Worm (Caenorhabditis elegans) whole organism, midembryonic: Measurements from ENCODE around the gene B0303.16.

ENCODE experiments used
- T22C8.4 ChIP-seq: fragments of 200-800 bp; sonication (Bioruptor generic); IDR thresholded peaks from 2 replicates; pipeline ENCODE4 v1.3.6; 2022; ENCODE audit warnings: missing genetic modification characterization, missing compliant biosample characterization
- cog-1 ChIP-seq: sonication (generic microtip); optimal IDR thresholded peaks from 2 replicates; lab custom pipeline; 2016; ENCODE audit warnings: missing genetic modification characterization, missing compliant biosample characterization
- flt-1 ChIP-seq: fragments of 200-800 bp; sonication (Bioruptor generic); IDR thresholded peaks from 2 replicates; pipeline ENCODE4 v1.3.6; 2022; ENCODE audit warnings: missing genetic modification characterization, missing compliant biosample characterization
- klf-2 ChIP-seq: fragments of 200-800 bp; sonication (Bioruptor generic); conservative IDR thresholded peaks from 2 replicates; pipeline ENCODE4 v1.3.6; 2022; ENCODE audit warnings: missing genetic modification reagents, missing genetic modification characterization, missing compliant biosample characterization
- med-1 ChIP-seq: sonication (generic microtip); optimal IDR thresholded peaks from 2 replicates; lab custom pipeline; 2017; ENCODE audit warnings: missing genetic modification characterization, mild to moderate bottlenecking, missing compliant biosample characterization, antibody characterized with exemption, missing genetic modification reagents; ENCODE audit not compliant: insufficient read depth
- ref-1 ChIP-seq: fragments of 200-800 bp; sonication (Bioruptor generic); conservative IDR thresholded peaks from 2 replicates; pipeline ENCODE4 v1.3.6; 2022; ENCODE audit warnings: missing genetic modification reagents, missing genetic modification characterization, missing compliant biosample characterization
- tab-1 ChIP-seq: fragments of 200-800 bp; sonication (Bioruptor generic); IDR thresholded peaks from 2 replicates; pipeline ENCODE4 v1.3.6; 2022; ENCODE audit warnings: missing genetic modification characterization, missing compliant biosample characterization
- ztf-23 ChIP-seq: fragments of 200-800 bp; sonication (Bioruptor generic); IDR thresholded peaks from 2 replicates; pipeline ENCODE4 v1.3.6; 2022; ENCODE audit warnings: missing genetic modification reagents, missing genetic modification characterization, missing compliant biosample characterization
- ztf-29 ChIP-seq: fragments of 200-800 bp; sonication (Bioruptor generic); IDR thresholded peaks from 2 replicates; pipeline ENCODE4 v1.3.6; 2022; ENCODE audit warnings: missing genetic modification reagents, missing genetic modification characterization, missing compliant biosample characterization

The B0303.16 gene

DNA sequence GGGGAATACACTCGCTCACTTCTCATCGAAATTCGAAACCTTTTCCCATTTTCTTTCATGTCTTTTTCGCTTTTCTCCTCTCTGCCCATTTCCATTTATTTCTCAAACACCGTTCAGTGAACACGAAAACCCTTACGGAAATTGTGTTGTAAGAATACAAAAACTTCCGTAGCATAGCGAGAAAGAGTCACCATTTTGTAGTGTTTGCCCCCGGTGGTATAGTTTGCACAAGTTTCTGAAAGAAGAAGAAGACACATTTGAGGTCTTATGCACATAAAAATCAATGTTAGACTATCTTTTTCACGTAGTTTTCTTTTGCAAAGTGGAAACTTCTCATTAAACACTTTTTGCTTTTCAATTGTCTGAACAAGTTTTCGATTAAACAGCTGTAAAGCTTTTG lies 14.2 kb downstream of the B0303.16 start:
- TF ChIP-seq ref-1, result no peak
- TF ChIP-seq klf-2 (GFP tag; lab: Robert Waterston, UW), result no peak
- TF ChIP-seq T22C8.4 (GFP tag; lab: Robert Waterston, UW), result no peak
- no peak for TF ChIP-seq tab-1 (GFP tag; lab: Robert Waterston, UW)
- no peak for TF ChIP-seq ztf-29 (GFP tag; lab: Robert Waterston, UW)
- TF ChIP-seq cog-1 (tag; lab: Kevin White, UChicago), result no peak
- no peak for TF ChIP-seq ztf-23 (GFP tag; lab: Robert Waterston, UW)
- no peak for TF ChIP-seq med-1 (GFP tag; lab: Kevin White, UChicago)
- TF ChIP-seq flt-1, result no peak

DNA sequence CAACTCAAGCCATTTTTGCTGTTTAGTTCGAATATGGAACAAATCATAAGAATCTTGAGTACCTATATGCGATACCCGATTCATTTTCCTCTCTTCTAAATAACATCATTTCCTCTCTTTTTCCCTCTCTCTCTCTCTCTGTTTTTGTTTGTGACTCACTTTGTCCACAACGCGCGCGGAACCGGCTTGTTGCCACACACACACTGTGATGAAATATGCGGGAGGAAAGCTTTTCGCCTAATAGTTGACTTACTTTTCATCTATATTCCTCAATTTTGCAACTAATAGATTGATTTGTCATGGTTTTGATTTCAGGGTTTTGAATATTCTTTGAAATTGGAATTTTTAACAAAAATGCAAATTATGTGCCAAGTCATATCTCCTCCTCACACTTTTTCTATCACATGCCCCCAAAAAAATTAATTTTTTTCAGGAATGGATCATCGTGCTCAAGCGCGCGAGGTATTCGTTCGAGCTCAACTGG lies 14.9 kb downstream of the B0303.16 start, which contains the start of gene hipr-1:
hipr-1 (plus strand) TSS at position 434 of the 484 bp plus-strand sequence.
- TF ChIP-seq ztf-29 (GFP tag; lab: Robert Waterston, UW) (no peak), ztf-23 (GFP tag; lab: Robert Waterston, UW) (no peak), flt-1 (no peak), klf-2 (GFP tag; lab: Robert Waterston, UW) (no peak), T22C8.4 (GFP tag; lab: Robert Waterston, UW) (no peak)

- TF ChIP-seq ztf-29 (GFP tag; lab: Robert Waterston, UW), result no peak
- TF ChIP-seq cog-1 (tag; lab: Kevin White, UChicago), result no peak
- TF ChIP-seq tab-1 (GFP tag; lab: Robert Waterston, UW), result no peak
- TF ChIP-seq ztf-23 (GFP tag; lab: Robert Waterston, UW), result no peak
- no peak for TF ChIP-seq klf-2 (GFP tag; lab: Robert Waterston, UW)
- no peak for TF ChIP-seq ref-1
- no peak for TF ChIP-seq flt-1
- TF ChIP-seq med-1 (GFP tag; lab: Kevin White, UChicago), result no peak
- TF ChIP-seq T22C8.4 (GFP tag; lab: Robert Waterston, UW), result no peak
These were observed 20.4 kb downstream of the B0303.16 start for ce11 chrIII:8725224-8725623.

- TF ChIP-seq ref-1 (no peak), cog-1 (tag; lab: Kevin White, UChicago) (no peak), klf-2 (GFP tag; lab: Robert Waterston, UW) (no peak), ztf-29 (GFP tag; lab: Robert Waterston, UW) (no peak), tab-1 (GFP tag; lab: Robert Waterston, UW) (no peak), ztf-23 (GFP tag; lab: Robert Waterston, UW) (no peak), T22C8.4 (GFP tag; lab: Robert Waterston, UW) (no peak), flt-1 (no peak), med-1 (GFP tag; lab: Kevin White, UChicago) (no peak)
These were observed 21.4 kb downstream of the B0303.16 start for ce11 chrIII:8726019-8726894.

DNA sequence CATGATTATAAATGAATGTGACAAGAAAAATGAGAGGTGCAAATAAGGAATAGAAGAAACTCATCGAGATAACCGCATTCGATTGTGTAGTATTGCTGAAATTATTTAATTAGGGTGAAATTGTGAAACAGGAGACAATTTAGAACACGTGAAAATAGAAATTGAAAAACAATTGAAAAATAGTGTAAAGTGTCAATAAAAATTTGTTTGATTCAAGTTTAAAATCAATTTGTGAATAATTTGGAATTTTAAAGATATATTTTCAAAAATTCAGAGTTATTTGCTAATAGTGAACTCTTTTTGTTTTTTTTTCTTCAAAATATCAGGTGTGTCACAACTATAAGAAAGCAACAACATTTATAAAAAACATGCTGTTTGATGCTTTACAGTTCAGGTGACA lies 26.4 kb downstream of the B0303.16 start, which contains the start of gene ZK370.4:
ZK370.4 (minus strand) TSS at position 101 of the 400 bp plus-strand sequence.
- TF ChIP-seq cog-1 (tag; lab: Kevin White, UChicago) (no peak), tab-1 (GFP tag; lab: Robert Waterston, UW) (no peak), T22C8.4 (GFP tag; lab: Robert Waterston, UW) (no peak), ztf-23 (GFP tag; lab: Robert Waterston, UW) (no peak), ztf-29 (GFP tag; lab: Robert Waterston, UW) (no peak), klf-2 (GFP tag; lab: Robert Waterston, UW) (no peak)

ce11 chrIII:8731973-8732372 lies 27.1 kb downstream of the B0303.16 start:
- TF ChIP-seq T22C8.4 (GFP tag; lab: Robert Waterston, UW) (no peak), ref-1 (no peak), ztf-29 (GFP tag; lab: Robert Waterston, UW) (no peak), ztf-23 (GFP tag; lab: Robert Waterston, UW) (no peak), tab-1 (GFP tag; lab: Robert Waterston, UW) (no peak), med-1 (GFP tag; lab: Kevin White, UChicago) (no peak), klf-2 (GFP tag; lab: Robert Waterston, UW) (no peak), cog-1 (tag; lab: Kevin White, UChicago) (no peak), flt-1 (no peak)

DNA sequence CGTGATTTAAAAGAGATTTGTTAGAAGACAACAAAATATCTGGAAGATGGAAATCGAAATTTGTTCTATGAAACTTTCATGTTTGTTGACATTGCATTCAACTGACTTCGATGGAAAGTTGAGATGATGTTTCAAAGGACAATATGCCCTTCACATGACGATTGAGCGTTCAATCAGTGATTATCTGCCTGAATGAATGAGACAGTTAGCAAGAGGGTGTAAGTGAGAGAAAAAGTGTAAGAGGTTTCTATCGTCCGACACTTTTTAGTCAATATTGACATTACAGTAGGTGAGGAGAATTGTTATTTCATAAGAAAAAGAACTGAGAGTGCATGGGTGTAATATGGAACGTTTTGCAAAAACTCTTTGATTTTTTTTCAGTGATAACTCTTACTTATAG lies 28.4 kb downstream of the B0303.16 start:
- TF ChIP-seq ztf-29 (GFP tag; lab: Robert Waterston, UW), result no peak
- no peak for TF ChIP-seq cog-1 (tag; lab: Kevin White, UChicago)
- TF ChIP-seq tab-1 (GFP tag; lab: Robert Waterston, UW), result no peak
- no peak for TF ChIP-seq med-1 (GFP tag; lab: Kevin White, UChicago)
- TF ChIP-seq flt-1, result no peak
- no peak for TF ChIP-seq klf-2 (GFP tag; lab: Robert Waterston, UW)
- no peak for TF ChIP-seq T22C8.4 (GFP tag; lab: Robert Waterston, UW)
- no peak for TF ChIP-seq ztf-23 (GFP tag; lab: Robert Waterston, UW)

DNA sequence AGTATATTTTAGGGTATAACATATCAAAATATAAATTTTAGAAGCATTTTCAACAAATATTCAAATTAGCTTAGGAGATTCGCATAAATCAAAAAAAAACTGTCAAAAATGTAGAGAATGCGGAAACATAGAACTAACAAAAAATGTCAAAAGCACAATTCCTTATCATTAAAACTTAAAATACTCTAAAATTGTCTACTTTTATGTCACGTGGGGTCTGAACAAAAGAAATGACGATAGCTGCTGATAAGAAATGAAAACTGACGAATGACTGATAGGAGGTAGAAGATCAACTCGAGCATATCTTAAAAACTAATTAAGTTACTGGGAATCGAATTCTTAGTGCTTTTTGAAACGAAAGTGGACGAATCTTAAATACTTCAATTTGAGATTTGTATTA lies 28.8 kb downstream of the B0303.16 start:
- TF ChIP-seq T22C8.4 (GFP tag; lab: Robert Waterston, UW), result no peak
- no peak for TF ChIP-seq ztf-29 (GFP tag; lab: Robert Waterston, UW)
- TF ChIP-seq flt-1, result no peak
- no peak for TF ChIP-seq cog-1 (tag; lab: Kevin White, UChicago)

DNA sequence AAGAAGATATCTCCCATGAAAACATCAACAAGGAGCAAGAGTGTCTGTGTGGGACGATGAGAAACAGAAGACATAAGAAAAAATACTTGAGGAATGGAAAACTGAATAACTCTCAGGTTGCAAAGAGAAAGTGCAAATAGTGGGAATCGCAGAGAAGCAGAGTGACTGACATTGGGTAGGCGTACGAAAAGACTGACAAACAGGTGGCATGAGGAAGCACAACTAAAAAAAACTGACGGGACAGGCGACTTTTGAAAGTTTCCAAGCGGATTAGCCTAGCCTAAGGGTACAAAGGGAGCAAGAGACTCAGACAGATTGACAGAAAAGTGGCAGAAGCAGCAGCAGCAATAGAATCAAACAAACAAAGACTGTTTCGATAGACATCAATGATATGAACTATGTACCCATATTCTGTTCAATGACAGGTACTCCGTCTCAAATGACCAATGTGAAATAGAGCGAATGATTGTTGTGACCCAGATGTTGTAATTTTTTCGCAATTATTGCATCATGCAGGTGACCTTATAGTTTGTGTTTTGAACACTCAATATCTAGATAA lies 29.5 kb downstream of the B0303.16 start:
- TF ChIP-seq med-1 (GFP tag; lab: Kevin White, UChicago) (no peak), flt-1 (peak; percentile 59)
